Fruit fly (Drosophila melanogaster) whole organism, embryonic: ENCODE results near the gene yellow-e.

Source experiments
- Bteb2 ChIP-seq: fragments of 200-800 bp; sonication (Bioruptor generic); optimal IDR thresholded peaks from 2 replicates; lab custom pipeline; 2016; ENCODE audit warnings: missing biosample characterization, missing genetic modification characterization
- CG11695 ChIP-seq: fragments of 200-800 bp; sonication (Bioruptor generic); IDR thresholded peaks from 3 replicates; pipeline ENCODE4 v1.3.6; 2022; ENCODE audit warnings: missing biosample characterization, missing genetic modification characterization
- CG12299 ChIP-seq: fragments of 200-800 bp; sonication (Bioruptor generic); optimal IDR thresholded peaks from 2 replicates; lab custom pipeline; 2018; ENCODE audit warnings: missing biosample characterization, mild to moderate bottlenecking, missing genetic modification characterization
- CG12769 ChIP-seq: fragments of 200-800 bp; sonication (Bioruptor generic); optimal IDR thresholded peaks from 2 replicates; lab custom pipeline; 2019; ENCODE audit warnings: missing biosample characterization, mild to moderate bottlenecking, missing genetic modification characterization, moderate library complexity
- CG13424 ChIP-seq: fragments of 200-800 bp; sonication (Bioruptor generic); optimal IDR thresholded peaks from 2 replicates; lab custom pipeline; 2019; ENCODE audit warnings: missing biosample characterization, mild to moderate bottlenecking, missing genetic modification characterization, moderate library complexity
- CG14014 ChIP-seq: fragments of 200-800 bp; sonication (Bioruptor generic); IDR thresholded peaks from 2 replicates; pipeline ENCODE4 v1.3.6; 2022; ENCODE audit warnings: missing biosample characterization, missing genetic modification characterization
- CG14710 ChIP-seq: fragments of 200-800 bp; sonication (Bioruptor generic); optimal IDR thresholded peaks from 3 replicates; lab custom pipeline; 2019; ENCODE audit warnings: missing biosample characterization, mild to moderate bottlenecking, missing genetic modification characterization, moderate library complexity
- CG14965 ChIP-seq: fragments of 200-800 bp; sonication (Bioruptor generic); optimal IDR thresholded peaks from 2 replicates; lab custom pipeline; 2016; ENCODE audit warnings: missing biosample characterization, missing genetic modification characterization, borderline replicate concordance
- CG1602 ChIP-seq: fragments of 200-800 bp; sonication (Bioruptor generic); optimal IDR thresholded peaks from 3 replicates; lab custom pipeline; 2016; ENCODE audit warnings: missing biosample characterization, missing genetic modification characterization
- CG17568 ChIP-seq: fragments of 200-800 bp; sonication (Bioruptor generic); optimal IDR thresholded peaks from 2 replicates; lab custom pipeline; 2018; ENCODE audit warnings: missing biosample characterization, mild to moderate bottlenecking, missing genetic modification characterization, moderate library complexity
- CG18011 ChIP-seq: fragments of 200-800 bp; sonication (Bioruptor generic); optimal IDR thresholded peaks from 2 replicates; lab custom pipeline; 2017; ENCODE audit warnings: missing biosample characterization, missing genetic modification characterization, mild to moderate bottlenecking, moderate library complexity, missing genotype
- CG2889 ChIP-seq: fragments of 200-800 bp; sonication (Bioruptor generic); IDR thresholded peaks from 3 replicates; pipeline ENCODE4 v1.3.6; 2022; ENCODE audit warnings: missing biosample characterization, missing genetic modification characterization
- CG30403 ChIP-seq: fragments of 200-800 bp; sonication (Bioruptor generic); optimal IDR thresholded peaks from 3 replicates; lab custom pipeline; 2016; ENCODE audit warnings: missing biosample characterization, missing genetic modification characterization
- CG3065 ChIP-seq: fragments of 200-800 bp; sonication (Bioruptor generic); optimal IDR thresholded peaks from 2 replicates; lab custom pipeline; 2016; ENCODE audit warnings: missing biosample characterization, missing genetic modification characterization
- CG31224 ChIP-seq: fragments of 200-800 bp; sonication (Bioruptor generic); IDR thresholded peaks from 2 replicates; pipeline ENCODE4 v1.3.6; 2022; ENCODE audit warnings: missing biosample characterization, missing genetic modification characterization
- CG32772 ChIP-seq: fragments of 200-800 bp; sonication (Bioruptor generic); IDR thresholded peaks from 2 replicates; pipeline ENCODE4 v1.3.6; 2022; ENCODE audit warnings: missing biosample characterization, missing genetic modification characterization
- CG4328 ChIP-seq: fragments of 200-800 bp; sonication (Bioruptor generic); optimal IDR thresholded peaks from 3 replicates; lab custom pipeline; 2017; ENCODE audit warnings: missing biosample characterization, missing genetic modification reagents, missing genetic modification characterization
- CG7928 ChIP-seq: fragments of 200-800 bp; sonication (Bioruptor generic); optimal IDR thresholded peaks from 2 replicates; lab custom pipeline; 2017; ENCODE audit warnings: missing biosample characterization, mild to moderate bottlenecking, missing genetic modification characterization
- CG8765 ChIP-seq: fragments of 200-800 bp; sonication (Bioruptor generic); IDR thresholded peaks from 2 replicates; pipeline ENCODE4 v1.3.6; 2022; ENCODE audit warnings: missing biosample characterization, missing genetic modification characterization
- CHES-1-like ChIP-seq: fragments of 200-800 bp; sonication (Bioruptor generic); optimal IDR thresholded peaks from 2 replicates; lab custom pipeline; 2016; ENCODE audit warnings: missing biosample characterization, missing genetic modification characterization
- CTCF ChIP-seq: fragments of 200-800 bp; sonication (Bioruptor generic); optimal IDR thresholded peaks from 2 replicates; lab custom pipeline; 2017; ENCODE audit warnings: missing biosample characterization, mild to moderate bottlenecking, missing genetic modification characterization, moderate library complexity
- Doc3 ChIP-seq: fragments of 200-800 bp; sonication (Bioruptor generic); IDR thresholded peaks from 3 replicates; pipeline ENCODE4 v1.3.6; 2022; ENCODE audit warnings: missing biosample characterization, missing genetic modification characterization; ENCODE audit not compliant: partially characterized antibody
- Dref ChIP-seq: fragments of 200-800 bp; sonication (Bioruptor generic); IDR thresholded peaks from 2 replicates; pipeline ENCODE4 v1.3.6; 2022; ENCODE audit warnings: missing biosample characterization, missing genetic modification characterization
- E2f1 ChIP-seq: fragments of 200-800 bp; sonication (Bioruptor generic); IDR thresholded peaks from 2 replicates; pipeline ENCODE4 v1.3.6; 2022; ENCODE audit warnings: missing biosample characterization, missing genetic modification characterization
- Ets65A ChIP-seq: fragments of 200-800 bp; sonication (Bioruptor generic); peaks from one replicate; lab custom pipeline; 2016; ENCODE audit warnings: missing biosample characterization, missing genetic modification characterization
- Fer3 ChIP-seq: fragments of 200-800 bp; sonication (Bioruptor generic); optimal IDR thresholded peaks from 2 replicates; lab custom pipeline; 2018; ENCODE audit warnings: missing biosample characterization, mild to moderate bottlenecking, missing genetic modification characterization, moderate library complexity
- Gug ChIP-seq: fragments of 200-800 bp; sonication (Bioruptor generic); IDR thresholded peaks from 4 replicates; pipeline ENCODE4 v1.3.6; 2022; ENCODE audit warnings: missing biosample characterization, missing genetic modification characterization
- HLH54F ChIP-seq: fragments of 200-800 bp; sonication (Bioruptor generic); optimal IDR thresholded peaks from 3 replicates; lab custom pipeline; 2016; ENCODE audit warnings: missing biosample characterization, missing genetic modification characterization
- Hr39 ChIP-seq: fragments of >200 bp; optimal IDR thresholded peaks from 2 replicates; lab custom pipeline; 2017
- Kr ChIP-seq: fragments of 200-800 bp; sonication (Bioruptor generic); optimal IDR thresholded peaks from 2 replicates; lab custom pipeline; 2017; ENCODE audit warnings: missing biosample characterization, mild to moderate bottlenecking, missing genetic modification characterization
- Lpt ChIP-seq: fragments of >200 bp; optimal IDR thresholded peaks from 2 replicates; lab custom pipeline; 2018; ENCODE audit warnings: missing biosample characterization, missing genetic modification characterization
- NC2α ChIP-seq: fragments of 200-800 bp; sonication (Bioruptor generic); optimal IDR thresholded peaks from 2 replicates; lab custom pipeline; 2016; ENCODE audit warnings: missing biosample characterization, missing genetic modification characterization
- Pdp1 ChIP-seq, 2 experiments: fragments of 200-800 bp; sonication (Bioruptor generic); optimal IDR thresholded peaks; 3 replicates each; lab custom pipeline; 2016; ENCODE audit warnings: missing biosample characterization in 2 of 2, missing genetic modification characterization in 2 of 2, mild to moderate bottlenecking in 1 of 2, moderate library complexity in 1 of 2
- Rx ChIP-seq: fragments of 200-800 bp; sonication (Bioruptor generic); IDR thresholded peaks from 2 replicates; pipeline ENCODE4 v1.3.6; 2022; ENCODE audit warnings: missing biosample characterization, missing genetic modification characterization
- TFAM ChIP-seq: fragments of 200-800 bp; sonication (Bioruptor generic); optimal IDR thresholded peaks from 2 replicates; lab custom pipeline; 2017; ENCODE audit warnings: missing biosample characterization, missing genetic modification characterization, inconsistent platforms
- Usf ChIP-seq: fragments of 200-800 bp; sonication (Bioruptor generic); optimal IDR thresholded peaks from 2 replicates; lab custom pipeline; 2017; ENCODE audit warnings: missing genotype, missing biosample characterization, missing genetic modification characterization
- YL-1 ChIP-seq: fragments of 200-800 bp; sonication (Bioruptor generic); optimal IDR thresholded peaks from 3 replicates; lab custom pipeline; 2017; ENCODE audit warnings: missing biosample characterization, mild to moderate bottlenecking, missing genetic modification characterization
- cg ChIP-seq: fragments of 200-800 bp; sonication (Bioruptor generic); optimal IDR thresholded peaks from 3 replicates; lab custom pipeline; 2019; ENCODE audit warnings: missing biosample characterization, mild to moderate bottlenecking, missing genetic modification characterization, moderate library complexity
- croc ChIP-seq: fragments of 200-800 bp; sonication (Bioruptor generic); conservative IDR thresholded peaks from 3 replicates; pipeline ENCODE4 v1.3.6; 2022; ENCODE audit warnings: missing biosample characterization, missing genetic modification characterization
- dmrt11E ChIP-seq: fragments of 200-800 bp; sonication (Bioruptor generic); optimal IDR thresholded peaks from 3 replicates; lab custom pipeline; 2018; ENCODE audit warnings: missing biosample characterization, mild to moderate bottlenecking, missing genetic modification characterization, moderate library complexity
- dmrt99B ChIP-seq: fragments of 200-800 bp; sonication (Bioruptor generic); optimal IDR thresholded peaks from 2 replicates; lab custom pipeline; 2018; ENCODE audit warnings: missing biosample characterization, mild to moderate bottlenecking, missing genetic modification characterization, moderate library complexity
- ems ChIP-seq: fragments of 200-800 bp; sonication (Bioruptor generic); optimal IDR thresholded peaks from 3 replicates; lab custom pipeline; 2016; ENCODE audit warnings: missing biosample characterization, missing genetic modification characterization
- fd96Cb ChIP-seq: fragments of 200-800 bp; sonication (Bioruptor generic); optimal IDR thresholded peaks from 2 replicates; lab custom pipeline; 2018; ENCODE audit warnings: missing biosample characterization, mild to moderate bottlenecking, missing genetic modification characterization, moderate library complexity
- fu2 ChIP-seq: fragments of 200-800 bp; sonication (Bioruptor generic); optimal IDR thresholded peaks from 2 replicates; lab custom pipeline; 2016; ENCODE audit warnings: missing biosample characterization, missing genetic modification characterization
- lilli ChIP-seq: fragments of 200-800 bp; sonication (Bioruptor generic); optimal IDR thresholded peaks from 3 replicates; lab custom pipeline; 2016; ENCODE audit warnings: missing biosample characterization, missing genetic modification characterization
- nerfin-1 ChIP-seq: fragments of 200-800 bp; sonication (Bioruptor generic); optimal IDR thresholded peaks from 3 replicates; lab custom pipeline; 2019; ENCODE audit warnings: missing biosample characterization, mild to moderate bottlenecking, missing genetic modification characterization, moderate library complexity
- prd ChIP-seq, 3 experiments: fragments of >200 bp in 2 of 3; fragments of 200-800 bp in 1 of 3; sonication (Bioruptor generic) in 1 of 3; optimal IDR thresholded peaks in 2 of 3; IDR thresholded peaks in 1 of 3; 2 replicates in 2 of 3; 3 replicates in 1 of 3; pipeline versions ENCODE4 v1.3.6 to Lab custom; 2017 to 2022; ENCODE audit warnings: missing biosample characterization in 1 of 3, missing genetic modification characterization in 1 of 3
- twi ChIP-seq: fragments of 200-800 bp; optimal IDR thresholded peaks from 2 replicates; lab custom pipeline; 2019; ENCODE audit warnings: missing biosample characterization, mild to moderate bottlenecking, missing genetic modification characterization, moderate library complexity
- vfl ChIP-seq: fragments of 200-800 bp; sonication (Bioruptor generic); optimal IDR thresholded peaks from 2 replicates; lab custom pipeline; 2016; ENCODE audit warnings: missing biosample characterization, missing genetic modification characterization
- z ChIP-seq: fragments of 200-800 bp; sonication (Bioruptor generic); IDR thresholded peaks from 3 replicates; pipeline ENCODE4 v1.3.6; 2022; ENCODE audit warnings: missing biosample characterization, missing genetic modification characterization
- zf30C ChIP-seq: fragments of 200-800 bp; sonication (Bioruptor generic); optimal IDR thresholded peaks from 3 replicates; lab custom pipeline; 2018; ENCODE audit warnings: missing biosample characterization, mild to moderate bottlenecking, missing genetic modification characterization

Gene yellow-e

dm6 chr3R:13453955-13454354 lies 38.9 kb upstream of the yellow-e start (continued):
- TF ChIP-seq cg (GFP tag; lab: Kevin White, UChicago) (no peak), Hr39 (lab: Kevin White, UChicago) (no peak), CG8765 (GFP tag; lab: Robert Waterston, UW) (0 out of 2 replicates have a peak, but pooled peaks have one; percentile 56), CG1602 (GFP tag; lab: Kevin White, UChicago) (peak; percentile 49), CG17568 (GFP tag; lab: Kevin White, UChicago) (no peak), CG14710 (peak; percentile 62), z (no peak), fd96Cb (tag; lab: Kevin White, UChicago) (peak; percentile 65), CG18011 (GFP tag; lab: Kevin White, UChicago) (peak; percentile 21), nerfin-1 (tag; lab: Kevin White, UChicago) (peak; percentile 47), CG4328 (GFP tag; lab: Kevin White, UChicago) (no peak), Lpt (GFP tag; lab: Kevin White, UChicago) (no peak), CG3065 (GFP tag; lab: Kevin White, UChicago) (no peak), CG7928 (GFP tag; lab: Kevin White, UChicago) (peak; percentile 11), Rx (GFP tag; lab: Robert Waterston, UW) (0 out of 2 replicates have a peak, but pooled peaks have one; percentile 15), CG31224 (GFP tag; lab: Robert Waterston, UW) (peak; percentile 74), vfl (GFP tag; lab: Kevin White, UChicago) (no peak), CG30403 (GFP tag; lab: Kevin White, UChicago) (peak; percentile 78), E2f1 (GFP tag; lab: Robert Waterston, UW) (peak; percentile 64), TFAM (GFP tag; lab: Kevin White, UChicago) (no peak), Usf (peak; percentile 44), CG11695 (peak; percentile 73; the same call in 2 of the 3 replicates), CG32772 (GFP tag; lab: Robert Waterston, UW) (peak; percentile 63), Dref (GFP tag; lab: Robert Waterston, UW) (no peak), NC2α (GFP tag; lab: Kevin White, UChicago) (no peak), HLH54F (GFP tag; lab: Kevin White, UChicago) (peak; percentile 58), CTCF (GFP tag; lab: Kevin White, UChicago) (no peak), ems (GFP tag; lab: Kevin White, UChicago) (peak; percentile 12), prd (optimal IDR thresholded peaks at IDR 0.05; lab: Kevin White, UChicago) (no peak), prd (GFP tag; IDR thresholded peaks at IDR 0.05; lab: Robert Waterston, UW) (peak; percentile 69), Gug (peak; percentile 44; the same call in 2 of the 4 replicates), Fer3 (tag; lab: Kevin White, UChicago) (peak; percentile 83), twi (tag; lab: Kevin White, UChicago) (peak; percentile 10), CG14014 (GFP tag; lab: Robert Waterston, UW) (peak; percentile 76), Bteb2 (GFP tag; lab: Kevin White, UChicago) (peak; percentile 57), Pdp1 (GFP tag; optimal IDR thresholded peaks at IDR 0.05; lab: Kevin White, UChicago) (peak; percentile 62 to 67), CG2889 (peak; percentile 54; the same call in 1 of the 3 replicates), croc (GFP tag; lab: Robert Waterston, UW) (peak; percentile 46; the same call in 1 of the 3 replicates), CHES-1-like (GFP tag; lab: Kevin White, UChicago) (peak; percentile 36), Kr (GFP tag; lab: Kevin White, UChicago) (no peak), zf30C (GFP tag; lab: Kevin White, UChicago) (no peak), CG12769 (peak; percentile 46), fu2 (GFP tag; lab: Kevin White, UChicago) (peak; percentile 23), YL-1 (no peak), lilli (peak; percentile 82), CG13424 (tag; lab: Kevin White, UChicago) (peak; percentile 64), Doc3 (GFP tag; lab: Robert Waterston, UW) (no peak), dmrt99B (peak; percentile 77), CG12299 (tag; lab: Kevin White, UChicago) (peak; percentile 40), Ets65A (GFP tag; lab: Kevin White, UChicago) (peak; percentile 46), dmrt11E (tag; lab: Kevin White, UChicago) (no peak), CG14965 (GFP tag; lab: Kevin White, UChicago) (no peak)
